Fruit fly (Drosophila melanogaster): ENCODE measurements around the gene GILT2.

Gene GILT2

DNA sequence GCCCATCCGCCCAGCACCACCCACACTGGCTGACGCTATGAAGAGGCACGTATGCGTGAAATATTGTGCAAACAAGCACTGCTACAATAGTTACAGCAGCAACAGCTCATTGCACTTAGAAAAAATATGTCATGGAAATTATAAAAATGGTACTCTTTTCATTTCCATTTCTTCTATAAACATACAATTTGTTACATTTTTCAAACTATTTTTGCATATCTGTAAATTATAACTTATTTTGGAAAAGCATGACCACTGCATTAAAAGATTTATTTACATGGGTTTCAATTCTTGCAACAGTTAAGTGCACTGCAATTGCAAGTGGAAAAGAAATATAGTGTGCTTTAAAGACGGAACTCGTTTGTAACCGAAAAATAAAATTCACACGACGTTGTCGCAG lies 40.3 kb upstream of the GILT2 start:
- TF ChIP-seq Hr83 (GFP tag; optimal IDR thresholded peaks at IDR 0.05; ENCODE audit: poor library complexity, severe bottlenecking) (no peak), foxo (GFP tag; optimal IDR thresholded peaks at IDR 0.05) (no peak), OdsH (GFP tag; optimal IDR thresholded peaks at IDR 0.05) (no peak), sage (GFP tag; optimal IDR thresholded peaks at IDR 0.05) (no peak), br (GFP tag; optimal IDR thresholded peaks at IDR 0.05) (no peak), lola (GFP tag; optimal IDR thresholded peaks at IDR 0.05) (no peak), Myc (optimal IDR thresholded peaks at IDR 0.05) (no peak), pan (optimal IDR thresholded peaks at IDR 0.05) (no peak), brk (GFP tag; optimal IDR thresholded peaks at IDR 0.05) (no peak), Hr78 (GFP tag; optimal IDR thresholded peaks at IDR 0.05) (no peak), psq (GFP tag; optimal IDR thresholded peaks at IDR 0.05) (no peak), CG32264 (GFP tag; optimal IDR thresholded peaks at IDR 0.05) (no peak), Hnf4 (GFP tag; optimal IDR thresholded peaks at IDR 0.05) (no peak), dsf (GFP tag; optimal IDR thresholded peaks at IDR 0.05; ENCODE audit: borderline replicate concordance) (no peak)

dm6 chr3R:23639583-23639982 lies 39.1 kb upstream of the GILT2 start:
- TF ChIP-seq Myc (optimal IDR thresholded peaks at IDR 0.05), result no peak
- TF ChIP-seq GATAd (GFP tag; optimal IDR thresholded peaks at IDR 0.05), result no peak
- TF ChIP-seq Mio (GFP tag; optimal IDR thresholded peaks at IDR 0.05), result no peak
- TF ChIP-seq tai (GFP tag; optimal IDR thresholded peaks at IDR 0.05), result no peak
- TF ChIP-seq dmrt93B (GFP tag; optimal IDR thresholded peaks at IDR 0.05), result no peak
- no peak for TF ChIP-seq fru (GFP tag; optimal IDR thresholded peaks at IDR 0.05)
- TF ChIP-seq Jra (GFP tag; optimal IDR thresholded peaks at IDR 0.05), result no peak
- TF ChIP-seq HLH106 (tag; optimal IDR thresholded peaks at IDR 0.05), result no peak
- no peak for TF ChIP-seq Hr78 (GFP tag; optimal IDR thresholded peaks at IDR 0.05)
- no peak for TF ChIP-seq rgr (GFP tag; optimal IDR thresholded peaks at IDR 0.05)
- no peak for TF ChIP-seq OdsH (GFP tag; optimal IDR thresholded peaks at IDR 0.05)
- no peak for TF ChIP-seq ey (GFP tag; optimal IDR thresholded peaks at IDR 0.05)
- TF ChIP-seq pan (optimal IDR thresholded peaks at IDR 0.05), result no peak
- TF ChIP-seq h (GFP tag; optimal IDR thresholded peaks at IDR 0.05), result no peak
- no peak for TF ChIP-seq sage (GFP tag; optimal IDR thresholded peaks at IDR 0.05)
- TF ChIP-seq N (GFP tag; optimal IDR thresholded peaks at IDR 0.05), result no peak

DNA sequence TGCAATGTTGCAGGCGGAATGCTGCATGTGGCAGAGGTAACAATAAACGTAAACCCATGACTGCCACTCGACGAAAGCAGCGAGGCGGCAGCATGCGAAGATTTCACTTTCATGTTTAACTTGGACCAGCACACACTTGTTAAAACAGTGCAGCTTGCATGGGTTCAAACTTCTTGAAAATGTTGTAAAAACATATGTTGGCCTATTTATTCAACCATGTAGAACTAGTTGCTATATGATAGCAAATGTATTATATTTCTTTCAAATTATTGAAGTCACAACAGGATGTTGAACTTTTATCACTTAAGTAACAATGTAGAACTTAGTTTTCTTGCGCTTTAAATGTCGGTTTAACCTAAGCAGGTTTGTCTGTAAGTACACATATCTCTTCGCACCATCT lies 35.9 kb upstream of the GILT2 start:
- TF ChIP-seq dl (GFP tag; optimal IDR thresholded peaks at IDR 0.05; ENCODE audit: insufficient read depth in 1 of 2, partially characterized antibody in 2 of 2) (no peak), Vsx2 (GFP tag; optimal IDR thresholded peaks at IDR 0.05; ENCODE audit: partially characterized antibody) (no peak)

- no peak for TF ChIP-seq Rel (GFP tag; optimal IDR thresholded peaks at IDR 0.05)
- TF ChIP-seq Rel (tag; optimal IDR thresholded peaks at IDR 0.05), result no peak
- no peak for TF ChIP-seq jim (GFP tag; optimal IDR thresholded peaks at IDR 0.05)
- TF ChIP-seq ey (GFP tag; optimal IDR thresholded peaks at IDR 0.05), result peak; percentile 54
- no peak for TF ChIP-seq CG9705 (GFP tag; optimal IDR thresholded peaks at IDR 0.05)
- TF ChIP-seq lola (GFP tag; optimal IDR thresholded peaks at IDR 0.05), result no peak
- no peak for TF ChIP-seq Vsx2 (GFP tag; optimal IDR thresholded peaks at IDR 0.05; ENCODE audit: partially characterized antibody)
- TF ChIP-seq tai (GFP tag; optimal IDR thresholded peaks at IDR 0.05), result no peak
- TF ChIP-seq Myc (optimal IDR thresholded peaks at IDR 0.05), result no peak
- TF ChIP-seq dl (GFP tag; optimal IDR thresholded peaks at IDR 0.05; ENCODE audit: insufficient read depth in 1 of 2, partially characterized antibody in 2 of 2), result no peak
- peak; percentile 71 for TF ChIP-seq h (GFP tag; optimal IDR thresholded peaks at IDR 0.05)
- no peak for TF ChIP-seq CG32264 (GFP tag; optimal IDR thresholded peaks at IDR 0.05)
- TF ChIP-seq dsf (GFP tag; optimal IDR thresholded peaks at IDR 0.05; ENCODE audit: borderline replicate concordance), result no peak
- no peak for TF ChIP-seq Dif (GFP tag; optimal IDR thresholded peaks at IDR 0.05; ENCODE audit: partially characterized antibody)
- peak; percentile 15 for TF ChIP-seq Hnf4 (GFP tag; optimal IDR thresholded peaks at IDR 0.05)
- TF ChIP-seq Hr83 (GFP tag; optimal IDR thresholded peaks at IDR 0.05; ENCODE audit: poor library complexity, severe bottlenecking), result no peak
- TF ChIP-seq fru (GFP tag; optimal IDR thresholded peaks at IDR 0.05), result peak; percentile 41
- peak; percentile 21 for TF ChIP-seq dmrt93B (GFP tag; optimal IDR thresholded peaks at IDR 0.05)
- peak in 1 of 2 experiments; percentile 59 for TF ChIP-seq foxo (GFP tag; optimal IDR thresholded peaks at IDR 0.05)
- TF ChIP-seq psq (GFP tag; optimal IDR thresholded peaks at IDR 0.05), result no peak
- peak; percentile 28 for TF ChIP-seq HLH106 (tag; optimal IDR thresholded peaks at IDR 0.05)
- peak; percentile 66 for TF ChIP-seq sv (GFP tag; optimal IDR thresholded peaks at IDR 0.05)
- peak; percentile 41 for TF ChIP-seq br (GFP tag; optimal IDR thresholded peaks at IDR 0.05)
- TF ChIP-seq Hr78 (GFP tag; optimal IDR thresholded peaks at IDR 0.05), result no peak
- no peak for TF ChIP-seq Jra (GFP tag; optimal IDR thresholded peaks at IDR 0.05)
- no peak for TF ChIP-seq N (GFP tag; optimal IDR thresholded peaks at IDR 0.05)
- TF ChIP-seq woc (GFP tag; optimal IDR thresholded peaks at IDR 0.05), result no peak
- peak; percentile 44 for TF ChIP-seq OdsH (GFP tag; optimal IDR thresholded peaks at IDR 0.05)
- TF ChIP-seq Abd-B (GFP tag; optimal IDR thresholded peaks at IDR 0.05), result no peak
- no peak for TF ChIP-seq usp (GFP tag; optimal IDR thresholded peaks at IDR 0.05)
- TF ChIP-seq rgr (GFP tag; optimal IDR thresholded peaks at IDR 0.05), result peak; percentile 65
Measured at dm6 chr3R:23646183-23646582, 32.5 kb upstream of the GILT2 start.

All from whole organism, wandering third instar larva.